Fruit fly (Drosophila melanogaster): Measurements from ENCODE around the gene mRpL47.

mRpL47 gene

dm6 chr3R:9502416-9502763, 13.3 kb downstream of the mRpL47 start, which contains the start of gene RhoL (continued):
- no peak for TF ChIP-seq CG4282 (GFP tag; optimal IDR thresholded peaks at IDR 0.05)
- TF ChIP-seq CG1529 (GFP tag; optimal IDR thresholded peaks at IDR 0.05), result no peak
- peak; percentile 28 for TF ChIP-seq pb (GFP tag; optimal IDR thresholded peaks at IDR 0.05)
- TF ChIP-seq CG17612 (GFP tag; IDR thresholded peaks at IDR 0.05), result no peak
- TF ChIP-seq Awh (GFP tag; IDR thresholded peaks at IDR 0.05), result 0 out of 2 replicates have a peak, but pooled peaks have one; percentile 37
- no peak for TF ChIP-seq Hsf (GFP tag; optimal IDR thresholded peaks at IDR 0.05)
- TF ChIP-seq CG2199 (GFP tag; IDR thresholded peaks at IDR 0.05), result peak; percentile 11; the same call in 1 of the 3 replicates
- TF ChIP-seq Sin3A (optimal IDR thresholded peaks at IDR 0.05), result no peak
- TF ChIP-seq CG17186 (GFP tag; optimal IDR thresholded peaks at IDR 0.05), result no peak
- no peak for TF ChIP-seq Mrtf (GFP tag; IDR thresholded peaks at IDR 0.05)
- no peak for TF ChIP-seq CG12219 (GFP tag; optimal IDR thresholded peaks at IDR 0.05)
- TF ChIP-seq Oaz (GFP tag; IDR thresholded peaks at IDR 0.05), result no peak
- TF ChIP-seq usp (GFP tag; optimal IDR thresholded peaks at IDR 0.05), result no peak
- TF ChIP-seq schlank (tag; optimal IDR thresholded peaks at IDR 0.05), result no peak
- TF ChIP-seq z (GFP tag; IDR thresholded peaks at IDR 0.05), result no peak
- TF ChIP-seq Bdp1 (GFP tag; optimal IDR thresholded peaks at IDR 0.05), result no peak
- no peak for TF ChIP-seq CG17829 (tag; optimal IDR thresholded peaks at IDR 0.05)
- TF ChIP-seq Sox102F (GFP tag; optimal IDR thresholded peaks at IDR 0.05), result no peak
- no peak for TF ChIP-seq CG9797 (GFP tag; optimal IDR thresholded peaks at IDR 0.05)
- no peak for TF ChIP-seq CG3847 (GFP tag; IDR thresholded peaks at IDR 0.05)
- TF ChIP-seq en (GFP tag; optimal IDR thresholded peaks at IDR 0.05), result no peak
- TF ChIP-seq CTCF (GFP tag; optimal IDR thresholded peaks at IDR 0.05), result no peak
- peak; percentile 60 for TF ChIP-seq CG12071 (GFP tag; optimal IDR thresholded peaks at IDR 0.05)
- TF ChIP-seq CG18764 (GFP tag; optimal IDR thresholded peaks at IDR 0.05), result no peak
- no peak for TF ChIP-seq sim (GFP tag; IDR thresholded peaks at IDR 0.05)
- peak; percentile 29 for TF ChIP-seq kni (GFP tag; optimal IDR thresholded peaks at IDR 0.05)
- no peak for TF ChIP-seq Mad (GFP tag; optimal IDR thresholded peaks at IDR 0.05)
- no peak for TF ChIP-seq Doc2 (GFP tag; IDR thresholded peaks at IDR 0.05)
- no peak for TF ChIP-seq slp2 (GFP tag; optimal IDR thresholded peaks at IDR 0.05)
- no peak for TF ChIP-seq tll (GFP tag; optimal IDR thresholded peaks at IDR 0.05)
- no peak for TF ChIP-seq Camta (GFP tag; optimal IDR thresholded peaks at IDR 0.05)
- no peak for TF ChIP-seq az2 (GFP tag; optimal IDR thresholded peaks at IDR 0.05)
- no peak for TF ChIP-seq CG17361 (GFP tag; IDR thresholded peaks at IDR 0.05)
- no peak for TF ChIP-seq CG3726 (GFP tag; IDR thresholded peaks at IDR 0.05)
- TF ChIP-seq CG10979 (tag; optimal IDR thresholded peaks at IDR 0.05), result no peak
- TF ChIP-seq CG14965 (GFP tag; optimal IDR thresholded peaks at IDR 0.05; ENCODE audit: borderline replicate concordance), result no peak
- TF ChIP-seq CG14441 (GFP tag; IDR thresholded peaks at IDR 0.05), result no peak
- TF ChIP-seq Jarid2 (GFP tag; optimal IDR thresholded peaks at IDR 0.05), result peak; percentile 98
- TF ChIP-seq sqz (GFP tag; optimal IDR thresholded peaks at IDR 0.05), result no peak
- peak; percentile 31 for TF ChIP-seq Side (GFP tag; optimal IDR thresholded peaks at IDR 0.05)
- no peak for TF ChIP-seq sd (tag; optimal IDR thresholded peaks at IDR 0.05)
- TF ChIP-seq scrt (GFP tag; optimal IDR thresholded peaks at IDR 0.05), result no peak
- TF ChIP-seq Taf1 (GFP tag; IDR thresholded peaks at IDR 0.05), result no peak
- TF ChIP-seq Atf6 (GFP tag; IDR thresholded peaks at IDR 0.05), result no peak
- TF ChIP-seq Nf-YB (GFP tag; optimal IDR thresholded peaks at IDR 0.05), result peak; percentile 55
- TF ChIP-seq Fer2 (tag; optimal IDR thresholded peaks at IDR 0.05), result no peak
- TF ChIP-seq CG13624 (GFP tag; optimal IDR thresholded peaks at IDR 0.05), result peak; percentile 54
- TF ChIP-seq CG32767 (GFP tag; IDR thresholded peaks at IDR 0.05), result no peak
- no peak for TF ChIP-seq CG15696 (tag; optimal IDR thresholded peaks at IDR 0.05)
- TF ChIP-seq sob (GFP tag; IDR thresholded peaks at IDR 0.05), result no peak
- peak; percentile 51 for TF ChIP-seq Fer1 (GFP tag; optimal IDR thresholded peaks at IDR 0.05)
- no peak for TF ChIP-seq Xrp1 (GFP tag; IDR thresholded peaks at IDR 0.05)
- peak; percentile 88 for TF ChIP-seq Med (GFP tag)
- peak; percentile 75 for TF ChIP-seq yki (optimal IDR thresholded peaks at IDR 0.05)
- TF ChIP-seq CG10431 (GFP tag; optimal IDR thresholded peaks at IDR 0.05), result no peak
